Fruit fly (Drosophila melanogaster) whole organism, embryonic: ENCODE results near the gene CG12075.

Experiments
- ATbp ChIP-seq: fragments of 200-800 bp; sonication (Bioruptor generic); optimal IDR thresholded peaks from 2 replicates; lab custom pipeline; 2017; ENCODE audit warnings: missing biosample characterization, mild to moderate bottlenecking, missing genetic modification characterization, missing genetic modification reagents
- C15 ChIP-seq: fragments of 200-800 bp; sonication (Bioruptor generic); IDR thresholded peaks from 3 replicates; pipeline ENCODE4 v1.3.6; 2022; ENCODE audit warnings: missing biosample characterization, missing genetic modification characterization
- CG10147 ChIP-seq: fragments of 200-800 bp; sonication (Bioruptor generic); optimal IDR thresholded peaks from 2 replicates; lab custom pipeline; 2019; ENCODE audit warnings: missing biosample characterization, mild to moderate bottlenecking, missing genetic modification characterization, moderate library complexity
- CG10979 ChIP-seq: fragments of 200-800 bp; sonication (Bioruptor generic); optimal IDR thresholded peaks from 2 replicates; lab custom pipeline; 2018; ENCODE audit warnings: missing biosample characterization, mild to moderate bottlenecking, missing genetic modification characterization, moderate library complexity
- CG12104 ChIP-seq: fragments of 200-800 bp; sonication (Bioruptor generic); optimal IDR thresholded peaks from 3 replicates; lab custom pipeline; 2016; ENCODE audit warnings: missing biosample characterization, missing genetic modification characterization
- CG12299 ChIP-seq: fragments of 200-800 bp; sonication (Bioruptor generic); optimal IDR thresholded peaks from 2 replicates; lab custom pipeline; 2018; ENCODE audit warnings: missing biosample characterization, mild to moderate bottlenecking, missing genetic modification characterization
- CG14667 ChIP-seq: fragments of 200-800 bp; sonication (Bioruptor generic); IDR thresholded peaks from 2 replicates; pipeline ENCODE4 v1.3.6; 2022; ENCODE audit warnings: missing biosample characterization, missing genetic modification characterization
- CG1603 ChIP-seq: fragments of 200-800 bp; sonication (Bioruptor generic); optimal IDR thresholded peaks from 2 replicates; lab custom pipeline; 2019; ENCODE audit warnings: missing biosample characterization, mild to moderate bottlenecking, missing genetic modification characterization, moderate library complexity
- CG17385 ChIP-seq: fragments of 200-800 bp; sonication (Bioruptor generic); optimal IDR thresholded peaks from 3 replicates; lab custom pipeline; 2018; ENCODE audit warnings: missing biosample characterization, mild to moderate bottlenecking, missing genetic modification characterization
- CG31441 ChIP-seq: fragments of 200-800 bp; sonication (Bioruptor generic); IDR thresholded peaks from 2 replicates; pipeline ENCODE4 v1.3.6; 2022; ENCODE audit warnings: missing biosample characterization, missing genetic modification characterization
- CG3726 ChIP-seq: fragments of 200-800 bp; sonication (Bioruptor generic); IDR thresholded peaks from 3 replicates; pipeline ENCODE4, ENCODE4 v1.3.6; 2022; ENCODE audit warnings: missing biosample characterization, missing genetic modification characterization
- CG4617 ChIP-seq: fragments of 200-800 bp; sonication (Bioruptor generic); optimal IDR thresholded peaks from 3 replicates; lab custom pipeline; 2016; ENCODE audit warnings: missing biosample characterization, missing genetic modification characterization, borderline replicate concordance
- CG7963 ChIP-seq: fragments of 200-800 bp; sonication (Bioruptor generic); IDR thresholded peaks from 3 replicates; pipeline ENCODE4 v1.3.6; 2022; ENCODE audit warnings: missing biosample characterization, missing genetic modification characterization; ENCODE audit not compliant: partially characterized antibody
- CG8281 ChIP-seq: fragments of 200-800 bp; sonication (Bioruptor generic); optimal IDR thresholded peaks from 2 replicates; lab custom pipeline; 2018; ENCODE audit warnings: missing biosample characterization, mild to moderate bottlenecking, missing genetic modification characterization, moderate library complexity
- CG9215 ChIP-seq: fragments of 200-800 bp; sonication (Bioruptor generic); IDR thresholded peaks from 2 replicates; pipeline ENCODE4 v1.3.6; 2022; ENCODE audit warnings: missing biosample characterization, missing genetic modification characterization
- CG9727 ChIP-seq: fragments of 200-800 bp; sonication (Bioruptor generic); optimal IDR thresholded peaks from 3 replicates; lab custom pipeline; 2017; ENCODE audit warnings: missing biosample characterization, mild to moderate bottlenecking, missing genetic modification characterization
- CG9817 ChIP-seq: fragments of 200-800 bp; sonication (Bioruptor generic); optimal IDR thresholded peaks from 2 replicates; lab custom pipeline; 2018; ENCODE audit warnings: missing biosample characterization, mild to moderate bottlenecking, missing genetic modification characterization, moderate library complexity
- Chrac-16 ChIP-seq: fragments of 200-800 bp; sonication (Bioruptor generic); optimal IDR thresholded peaks from 3 replicates; lab custom pipeline; 2016; ENCODE audit warnings: missing biosample characterization, missing genetic modification characterization
- Deaf1 ChIP-seq: fragments of 200-800 bp; optimal IDR thresholded peaks from 3 replicates; lab custom pipeline; 2019; ENCODE audit warnings: missing biosample characterization, mild to moderate bottlenecking, missing genetic modification characterization, moderate library complexity
- Dek ChIP-seq: fragments of 200-800 bp; sonication (Bioruptor generic); optimal IDR thresholded peaks from 3 replicates; lab custom pipeline; 2019; ENCODE audit warnings: missing biosample characterization, mild to moderate bottlenecking, missing genetic modification characterization, moderate library complexity
- ERR ChIP-seq: fragments of 200-800 bp; sonication (Bioruptor generic); optimal IDR thresholded peaks from 2 replicates; lab custom pipeline; 2016; ENCODE audit warnings: missing biosample characterization, missing genetic modification characterization
- HLH4C ChIP-seq: fragments of 200-800 bp; sonication (Bioruptor generic); IDR thresholded peaks from 3 replicates; pipeline ENCODE4 v1.3.6; 2022; ENCODE audit warnings: missing biosample characterization, missing genetic modification characterization; ENCODE audit not compliant: partially characterized antibody
- MTF-1 ChIP-seq: fragments of 200-800 bp; sonication (Bioruptor generic); optimal IDR thresholded peaks from 2 replicates; lab custom pipeline; 2018; ENCODE audit warnings: missing biosample characterization, mild to moderate bottlenecking, missing genetic modification characterization, borderline replicate concordance
- Mad ChIP-seq: fragments of 200-800 bp; sonication (Bioruptor generic); optimal IDR thresholded peaks from 2 replicates; lab custom pipeline; 2016; ENCODE audit warnings: missing biosample characterization, missing genetic modification characterization
- NK7.1 ChIP-seq: fragments of 200-800 bp; sonication (Bioruptor generic); optimal IDR thresholded peaks from 3 replicates; lab custom pipeline; 2016; ENCODE audit warnings: missing biosample characterization, missing genetic modification characterization
- Sin3A ChIP-seq: fragments of >200 bp; optimal IDR thresholded peaks from 2 replicates; lab custom pipeline; 2018
- Tbp ChIP-seq: fragments of >200 bp; optimal IDR thresholded peaks from 2 replicates; lab custom pipeline; 2018; ENCODE audit warnings: missing biosample characterization, missing genetic modification characterization
- Vsx1 ChIP-seq: fragments of 200-800 bp; sonication (Bioruptor generic); optimal IDR thresholded peaks from 2 replicates; lab custom pipeline; 2017; ENCODE audit warnings: missing biosample characterization, mild to moderate bottlenecking, missing genetic modification characterization, missing genetic modification reagents
- Xbp1 ChIP-seq: fragments of 200-800 bp; sonication (Bioruptor generic); optimal IDR thresholded peaks from 3 replicates; lab custom pipeline; 2016; ENCODE audit warnings: missing biosample characterization, mild to moderate bottlenecking, missing genetic modification characterization
- al ChIP-seq: fragments of 200-800 bp; sonication (Bioruptor generic); IDR thresholded peaks from 2 replicates; pipeline ENCODE4 v1.3.6; 2022; ENCODE audit warnings: missing biosample characterization, missing genetic modification characterization
- aop ChIP-seq: fragments of 200-800 bp; sonication (Bioruptor generic); IDR thresholded peaks from 2 replicates; pipeline ENCODE4 v1.3.6; 2022; ENCODE audit warnings: missing biosample characterization, missing genetic modification characterization
- bcd ChIP-seq: fragments of 200-800 bp; sonication (Bioruptor generic); optimal IDR thresholded peaks from 2 replicates; lab custom pipeline; 2017; ENCODE audit warnings: missing biosample characterization, mild to moderate bottlenecking, missing genetic modification characterization
- bigmax ChIP-seq: fragments of 200-800 bp; sonication (Bioruptor generic); optimal IDR thresholded peaks from 2 replicates; lab custom pipeline; 2018; ENCODE audit warnings: missing biosample characterization, mild to moderate bottlenecking, missing genetic modification characterization
- corto ChIP-seq: fragments of 200-800 bp; sonication (Bioruptor generic); optimal IDR thresholded peaks from 2 replicates; lab custom pipeline; 2016; ENCODE audit warnings: missing biosample characterization, mild to moderate bottlenecking, missing genetic modification characterization, moderate library complexity
- gfzf ChIP-seq: fragments of 200-800 bp; sonication (Bioruptor generic); optimal IDR thresholded peaks from 2 replicates; lab custom pipeline; 2016; ENCODE audit warnings: missing biosample characterization, mild to moderate bottlenecking, missing genetic modification characterization, moderate library complexity
- grn ChIP-seq: fragments of 200-800 bp; sonication (Bioruptor generic); optimal IDR thresholded peaks from 3 replicates; lab custom pipeline; 2017; ENCODE audit warnings: missing biosample characterization, missing genetic modification characterization
- her ChIP-seq: fragments of 200-800 bp; sonication (Bioruptor generic); optimal IDR thresholded peaks from 2 replicates; lab custom pipeline; 2016; ENCODE audit warnings: missing biosample characterization, missing genetic modification characterization
- lab ChIP-seq: fragments of 200-800 bp; sonication (Bioruptor generic); optimal IDR thresholded peaks from 3 replicates; lab custom pipeline; 2017; ENCODE audit warnings: missing biosample characterization, missing genetic modification characterization, mild to moderate bottlenecking, moderate library complexity, missing genetic modification reagents
- lov ChIP-seq, 2 experiments: fragments of 200-800 bp in 1 of 2; fragments of >200 bp in 1 of 2; sonication (Bioruptor generic) in 1 of 2; IDR thresholded peaks in 1 of 2; optimal IDR thresholded peaks in 1 of 2; 2 replicates in 1 of 2; 3 replicates in 1 of 2; pipeline versions ENCODE4 v1.3.6 to Lab custom; 2017 to 2022; ENCODE audit warnings: missing biosample characterization in 1 of 2, missing genetic modification characterization in 1 of 2
- mld ChIP-seq: fragments of 200-800 bp; sonication (Bioruptor generic); IDR thresholded peaks from 3 replicates; pipeline ENCODE4 v1.3.6; 2022; ENCODE audit warnings: missing biosample characterization, missing genetic modification characterization; ENCODE audit not compliant: partially characterized antibody
- phol ChIP-seq: fragments of 200-800 bp; sonication (Bioruptor generic); optimal IDR thresholded peaks from 3 replicates; lab custom pipeline; 2018; ENCODE audit warnings: missing biosample characterization, mild to moderate bottlenecking, missing genetic modification characterization, moderate library complexity
- pnt ChIP-seq: fragments of 200-800 bp; sonication (Bioruptor generic); optimal IDR thresholded peaks from 3 replicates; lab custom pipeline; 2016; ENCODE audit warnings: missing biosample characterization, missing genetic modification characterization
- salm ChIP-seq: fragments of 200-800 bp; sonication (Bioruptor generic); optimal IDR thresholded peaks from 2 replicates; lab custom pipeline; 2018; ENCODE audit warnings: missing biosample characterization, mild to moderate bottlenecking, missing genetic modification characterization
- tll ChIP-seq, 2 experiments: fragments of 200-800 bp in 1 of 2; fragments of >200 bp in 1 of 2; sonication (Bioruptor generic) in 1 of 2; optimal IDR thresholded peaks; 2 replicates each; lab custom pipeline; 2017 to 2019; ENCODE audit warnings: missing biosample characterization in 2 of 2, missing genetic modification characterization in 2 of 2, mild to moderate bottlenecking in 1 of 2, moderate library complexity in 1 of 2
- trem ChIP-seq: fragments of 200-800 bp; optimal IDR thresholded peaks from 3 replicates; lab custom pipeline; 2019; ENCODE audit warnings: missing biosample characterization, mild to moderate bottlenecking, missing genetic modification characterization, moderate library complexity
- tx ChIP-seq: fragments of 200-800 bp; sonication (Bioruptor generic); optimal IDR thresholded peaks from 2 replicates; lab custom pipeline; 2016; ENCODE audit warnings: missing biosample characterization, missing genetic modification characterization
- unpg ChIP-seq: fragments of 200-800 bp; sonication (Bioruptor generic); optimal IDR thresholded peaks from 3 replicates; lab custom pipeline; 2018; ENCODE audit warnings: missing biosample characterization, mild to moderate bottlenecking, missing genetic modification characterization, moderate library complexity
- z ChIP-seq: fragments of 200-800 bp; sonication (Bioruptor generic); IDR thresholded peaks from 3 replicates; pipeline ENCODE4 v1.3.6; 2022; ENCODE audit warnings: missing biosample characterization, missing genetic modification characterization
- zfh2 ChIP-seq: fragments of 200-800 bp; sonication (Bioruptor generic); optimal IDR thresholded peaks from 2 replicates; lab custom pipeline; 2016; ENCODE audit warnings: missing biosample characterization, missing genetic modification characterization

Gene CG12075

DNA sequence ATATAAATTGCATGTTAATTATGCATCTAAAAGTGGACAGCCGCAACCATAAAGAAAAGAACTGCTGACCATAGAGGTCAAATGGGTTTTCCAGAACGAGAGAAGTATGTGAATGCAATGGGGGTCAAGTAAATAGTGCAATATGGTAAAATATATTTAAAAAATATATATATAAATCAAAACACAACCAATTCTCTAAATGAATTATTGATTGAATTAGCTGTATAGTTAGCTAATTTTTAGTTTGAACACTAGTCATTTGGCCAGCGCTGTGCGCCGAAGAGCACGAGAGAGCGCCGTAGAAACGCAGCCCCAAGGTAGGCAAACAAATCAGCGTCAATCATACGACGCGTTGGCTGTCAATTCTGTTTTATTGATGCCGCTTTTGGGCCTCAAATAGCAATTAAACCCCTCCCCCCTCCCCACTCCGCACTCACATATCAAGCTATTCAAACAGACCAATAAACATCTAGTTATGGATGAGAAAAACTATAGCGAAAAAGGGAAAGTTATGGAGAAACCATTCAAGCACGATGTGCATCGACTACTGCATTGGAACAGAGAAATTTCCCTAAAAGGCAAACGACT is 40.9 kb downstream of the CG12075 start (continued):
- TF ChIP-seq ATbp (GFP tag; lab: Kevin White, UChicago) (peak; percentile 83), corto (GFP tag; lab: Kevin White, UChicago) (no peak), Tbp (no peak), CG3726 (GFP tag; lab: Robert Waterston, UW) (peak; percentile 81), lov (optimal IDR thresholded peaks at IDR 0.05; lab: Kevin White, UChicago) (no peak), lov (GFP tag; IDR thresholded peaks at IDR 0.05; lab: Robert Waterston, UW) (peak; percentile 49; the same call in 1 of the 3 replicates), zfh2 (GFP tag; lab: Kevin White, UChicago) (peak; percentile 5), CG10147 (peak; percentile 76), her (GFP tag; lab: Kevin White, UChicago) (no peak), grn (GFP tag; lab: Kevin White, UChicago) (no peak), NK7.1 (GFP tag; lab: Kevin White, UChicago) (no peak), CG31441 (GFP tag; lab: Robert Waterston, UW) (peak; percentile 90), lab (GFP tag; lab: Kevin White, UChicago) (peak; percentile 91), Chrac-16 (GFP tag; lab: Kevin White, UChicago) (peak; percentile 65), unpg (peak; percentile 88), al (GFP tag; lab: Robert Waterston, UW) (peak; percentile 82), C15 (GFP tag; lab: Robert Waterston, UW) (peak; percentile 60; the same call in 1 of the 3 replicates), pnt (GFP tag; lab: Kevin White, UChicago) (peak; percentile 19), trem (tag; lab: Kevin White, UChicago) (peak; percentile 69), Mad (peak; percentile 16), CG14667 (GFP tag; lab: Robert Waterston, UW) (peak; percentile 82), Vsx1 (GFP tag; lab: Kevin White, UChicago) (peak; percentile 65), tll (GFP tag; optimal IDR thresholded peaks at IDR 0.05; lab: Kevin White, UChicago) (no peak), MTF-1 (GFP tag; lab: Kevin White, UChicago) (peak; percentile 59), CG12104 (GFP tag; lab: Kevin White, UChicago) (peak; percentile 63), CG9215 (GFP tag; lab: Robert Waterston, UW) (peak; percentile 68), CG12299 (tag; lab: Kevin White, UChicago) (peak; percentile 67), CG4617 (GFP tag; lab: Kevin White, UChicago) (no peak), CG17385 (GFP tag; lab: Kevin White, UChicago) (peak; percentile 82), Sin3A (no peak), CG8281 (tag; lab: Kevin White, UChicago) (peak; percentile 68), Deaf1 (tag; lab: Kevin White, UChicago) (peak; percentile 51), CG9727 (GFP tag; lab: Kevin White, UChicago) (peak; percentile 80), gfzf (no peak), mld (GFP tag; lab: Robert Waterston, UW) (no peak), CG1603 (tag; lab: Kevin White, UChicago) (peak; percentile 32), salm (tag; lab: Kevin White, UChicago) (peak; percentile 80), z (0 out of 3 replicates have a peak, but pooled peaks have one; percentile 16), CG7963 (GFP tag; lab: Robert Waterston, UW) (no peak), CG9817 (tag; lab: Kevin White, UChicago) (peak; percentile 73), HLH4C (GFP tag; lab: Robert Waterston, UW) (no peak), tx (GFP tag; lab: Kevin White, UChicago) (no peak), aop (GFP tag; lab: Robert Waterston, UW) (peak; percentile 39; the same call in 1 of the 2 replicates), phol (peak; percentile 82), Xbp1 (GFP tag; lab: Kevin White, UChicago) (peak; percentile 79), Dek (tag; lab: Kevin White, UChicago) (peak; percentile 75), CG10979 (tag; lab: Kevin White, UChicago) (peak; percentile 87), bigmax (no peak), bcd (GFP tag; lab: Kevin White, UChicago) (peak; percentile 77), ERR (GFP tag; lab: Kevin White, UChicago) (no peak)
